Worm (Caenorhabditis elegans) whole organism, L2 larva: ENCODE results near the gene clec-144.

Experiments
- ceh-82 ChIP-seq: fragments of 150-350 bp; optimal IDR thresholded peaks from 2 replicates; lab custom pipeline; 2014; ENCODE audit warnings: missing biosample characterization, missing genetic modification characterization
- dmd-4 ChIP-seq: sonication (generic microtip); optimal IDR thresholded peaks from 2 replicates; lab custom pipeline; 2017; ENCODE audit warnings: missing biosample characterization, missing genetic modification characterization
- lsy-2 ChIP-seq, 2 experiments: fragments of 150-350 bp in 1 of 2; sonication (generic microtip) in 1 of 2; optimal IDR thresholded peaks; 2 replicates each; lab custom pipeline; 2014 to 2017; ENCODE audit warnings: missing biosample characterization in 2 of 2, missing genetic modification characterization in 2 of 2

- no peak for TF ChIP-seq ceh-82 (tag; lab: Kevin White, UChicago)
- no peak for TF ChIP-seq lsy-2 (tag; optimal IDR thresholded peaks at IDR 0.05; lab: Kevin White, UChicago)
- TF ChIP-seq dmd-4: no peak
Observed at ce11 chrII:11839116-11839515, 6.7 kb upstream of the clec-144 start.
